Fruit fly (Drosophila melanogaster) whole organism: ENCODE data around the gene CG14397.

Experiments
- CG8478 ChIP-seq: fragments of >200 bp; optimal IDR thresholded peaks from 2 replicates; lab custom pipeline; 2018; ENCODE audit warnings: inconsistent platforms
- EcR ChIP-seq, 2 experiments: fragments of >200 bp; optimal IDR thresholded peaks; 2 replicates each; lab custom pipeline; 2017; ENCODE audit warnings: missing biosample characterization in 2 of 2, missing genetic modification characterization in 2 of 2, missing genetic modification reagents in 2 of 2
- pan ChIP-seq: fragments of >200 bp; optimal IDR thresholded peaks from 2 replicates; lab custom pipeline; 2017
- psq ChIP-seq: fragments of >200 bp; optimal IDR thresholded peaks from 2 replicates; lab custom pipeline; 2017
- usp ChIP-seq: fragments of >200 bp; optimal IDR thresholded peaks from 2 replicates; lab custom pipeline; 2017; ENCODE audit warnings: missing biosample characterization, missing genetic modification characterization, mixed read lengths

- TF ChIP-seq psq (lab: Kevin White, UChicago) (no peak), pan (lab: Kevin White, UChicago) (no peak), usp (GFP tag; lab: Kevin White, UChicago) (no peak), CG8478 (no peak), EcR (GFP tag; optimal IDR thresholded peaks at IDR 0.05; lab: Kevin White, UChicago) (no peak)
Measured at dm6 chr2L:21067137-21067536, 23.9 kb upstream of the CG14397 start.
